Worm (Caenorhabditis elegans) whole organism, L3 larva: Measurements from ENCODE around the gene unc-62.
A peak's percentile ranks its signal among the peaks of the same experiment; 100 is the strongest.
"Not testable (repeated sequence)": the region's sequence is repeated elsewhere in the genome, so short reads cannot be mapped to it uniquely, and the experiment has no call there.

ENCODE experiments used
- R02D3.7 ChIP-seq: fragments of 150-350 bp; optimal IDR thresholded peaks from 2 replicates; lab custom pipeline; 2014; ENCODE audit warnings: missing biosample characterization, missing genetic modification characterization
- ZK546.5 ChIP-seq: sonication (generic microtip); optimal IDR thresholded peaks from 2 replicates; lab custom pipeline; 2017; ENCODE audit warnings: missing biosample characterization, missing genetic modification characterization
- ama-1 ChIP-seq: fragments of 150-350 bp; optimal IDR thresholded peaks from 2 replicates; lab custom pipeline; 2018
- ceh-16 ChIP-seq: sonication (generic microtip); optimal IDR thresholded peaks from 2 replicates; lab custom pipeline; 2017; ENCODE audit warnings: missing biosample characterization, missing genetic modification characterization
- ceh-82 ChIP-seq: fragments of 150-350 bp; optimal IDR thresholded peaks from 2 replicates; lab custom pipeline; 2014; ENCODE audit warnings: missing biosample characterization, missing genetic modification characterization
- egl-27 ChIP-seq: sonication (generic microtip); optimal IDR thresholded peaks from 4 replicates; lab custom pipeline; 2017; ENCODE audit warnings: missing biosample characterization, missing genetic modification reagents, missing genetic modification characterization
- elt-2 ChIP-seq: sonication (generic microtip); optimal IDR thresholded peaks from 2 replicates; lab custom pipeline; 2016; ENCODE audit warnings: missing genetic modification reagents, mild to moderate bottlenecking, missing genetic modification characterization, missing compliant biosample characterization
- elt-3 ChIP-seq, 3 experiments: fragments of 150-350 bp in 1 of 3; sonication (generic microtip) in 2 of 3; optimal IDR thresholded peaks; 2 replicates in 2 of 3; 4 replicates in 1 of 3; lab custom pipeline; 2014 to 2017; ENCODE audit warnings: missing biosample characterization in 3 of 3, missing genetic modification characterization in 3 of 3
- fkh-10 ChIP-seq: sonication (generic microtip); optimal IDR thresholded peaks from 2 replicates; lab custom pipeline; 2017; ENCODE audit warnings: missing biosample characterization, missing genetic modification reagents, missing genetic modification characterization
- fkh-2 ChIP-seq: fragments of 150-350 bp; optimal IDR thresholded peaks from 2 replicates; lab custom pipeline; 2014; ENCODE audit warnings: missing biosample characterization, missing genetic modification reagents, missing genetic modification characterization
- hmg-11 ChIP-seq: sonication (generic microtip); optimal IDR thresholded peaks from 2 replicates; lab custom pipeline; 2016; ENCODE audit warnings: missing genetic modification characterization, missing compliant biosample characterization
- jun-1 ChIP-seq: fragments of 150-350 bp; optimal IDR thresholded peaks from 2 replicates; lab custom pipeline; 2014; ENCODE audit warnings: missing biosample characterization, missing genetic modification reagents, missing genetic modification characterization
- lin-15B ChIP-seq: fragments of 150-350 bp; optimal IDR thresholded peaks from 2 replicates; lab custom pipeline; 2014; ENCODE audit warnings: missing biosample characterization, missing genetic modification characterization
- lin-39 ChIP-seq: fragments of 150-350 bp; optimal IDR thresholded peaks from 2 replicates; lab custom pipeline; 2018; ENCODE audit warnings: missing biosample characterization, missing genetic modification reagents, missing genetic modification characterization
- lsy-12 ChIP-seq: sonication (generic microtip); optimal IDR thresholded peaks from 2 replicates; lab custom pipeline; 2016; ENCODE audit warnings: mild to moderate bottlenecking, missing genetic modification characterization, missing compliant biosample characterization
- mdl-1 ChIP-seq: fragments of 150-350 bp; optimal IDR thresholded peaks from 2 replicates; lab custom pipeline; 2014; ENCODE audit warnings: missing biosample characterization, missing genetic modification characterization
- nfya-1 ChIP-seq: sonication (generic microtip); optimal IDR thresholded peaks from 2 replicates; lab custom pipeline; 2017; ENCODE audit warnings: missing genetic modification characterization, mild to moderate bottlenecking, missing compliant biosample characterization, antibody characterized with exemption, moderate library complexity; ENCODE audit not compliant: insufficient read depth
- nhr-11 ChIP-seq: fragments of 150-350 bp; optimal IDR thresholded peaks from 2 replicates; lab custom pipeline; 2014; ENCODE audit warnings: missing biosample characterization, missing genetic modification characterization
- nhr-12 ChIP-seq: fragments of 150-350 bp; optimal IDR thresholded peaks from 2 replicates; lab custom pipeline; 2014; ENCODE audit warnings: missing biosample characterization, missing genetic modification characterization
- nhr-23 ChIP-seq: fragments of 150-350 bp; optimal IDR thresholded peaks from 2 replicates; lab custom pipeline; 2014; ENCODE audit warnings: missing biosample characterization, missing genetic modification reagents, missing genetic modification characterization
- nhr-237 ChIP-seq: fragments of 150-350 bp; optimal IDR thresholded peaks from 2 replicates; lab custom pipeline; 2014; ENCODE audit warnings: missing biosample characterization, missing genetic modification characterization
- nhr-25 ChIP-seq: sonication (generic microtip); optimal IDR thresholded peaks from 2 replicates; lab custom pipeline; 2017; ENCODE audit warnings: missing biosample characterization, missing genetic modification characterization
- nhr-28 ChIP-seq: fragments of 150-350 bp; optimal IDR thresholded peaks from 2 replicates; lab custom pipeline; 2014; ENCODE audit warnings: missing biosample characterization, missing genetic modification characterization
- nhr-67 ChIP-seq: fragments of 150-350 bp; optimal IDR thresholded peaks from 2 replicates; lab custom pipeline; 2014; ENCODE audit warnings: missing biosample characterization, missing genetic modification characterization
- nhr-76 ChIP-seq: fragments of 150-350 bp; sonication (generic microtip); optimal IDR thresholded peaks from 5 replicates; lab custom pipeline; 2014; ENCODE audit warnings: missing biosample characterization, missing genetic modification characterization
- nhr-77 ChIP-seq: fragments of 150-350 bp; optimal IDR thresholded peaks from 2 replicates; lab custom pipeline; 2014; ENCODE audit warnings: missing biosample characterization, missing genetic modification characterization
- pha-4 ChIP-seq: fragments of 150-350 bp; optimal IDR thresholded peaks from 2 replicates; lab custom pipeline; 2014; ENCODE audit warnings: missing biosample characterization, missing genetic modification reagents, missing genetic modification characterization
- pqm-1 ChIP-seq: fragments of 150-350 bp; optimal IDR thresholded peaks from 2 replicates; lab custom pipeline; 2017; ENCODE audit warnings: missing biosample characterization, missing genetic modification characterization, inconsistent platforms
- skn-1 ChIP-seq: fragments of 150-350 bp; optimal IDR thresholded peaks from 2 replicates; lab custom pipeline; 2014; ENCODE audit warnings: missing biosample characterization, missing genetic modification characterization
- snpc-4 ChIP-seq: fragments of 150-350 bp; optimal IDR thresholded peaks from 2 replicates; lab custom pipeline; 2014; ENCODE audit warnings: missing biosample characterization, missing genetic modification characterization
- unc-39 ChIP-seq: sonication (generic microtip); optimal IDR thresholded peaks from 4 replicates; lab custom pipeline; 2017; ENCODE audit warnings: missing biosample characterization, missing genetic modification characterization
- zag-1 ChIP-seq: fragments of 150-350 bp; optimal IDR thresholded peaks from 2 replicates; lab custom pipeline; 2014; ENCODE audit warnings: missing biosample characterization, missing genetic modification characterization
- ztf-11 ChIP-seq: fragments of 150-350 bp; optimal IDR thresholded peaks from 2 replicates; lab custom pipeline; 2014; ENCODE audit warnings: missing biosample characterization, missing genetic modification characterization

unc-62 gene

DNA sequence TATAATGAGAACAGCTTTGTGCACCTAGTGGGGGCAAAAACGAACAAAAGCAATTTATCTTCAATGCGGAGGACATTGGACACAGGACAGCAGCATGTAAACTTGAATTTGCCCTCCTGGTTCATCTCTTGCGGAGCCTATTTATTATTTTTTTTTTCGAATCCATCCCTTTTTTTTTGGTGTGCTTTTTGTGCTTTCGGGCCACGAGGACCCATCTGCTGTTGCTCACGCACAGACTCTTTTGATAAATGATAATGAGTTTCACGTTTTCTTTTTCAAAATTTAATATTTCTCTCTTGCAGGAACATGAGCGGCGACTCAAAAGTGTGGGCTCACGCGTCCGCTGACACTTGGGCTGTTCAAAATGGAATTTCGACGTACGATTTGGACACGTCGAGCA lies at the start of gene unc-62:
TSS of gene unc-62 (plus strand) at position 301 of the 400 bp plus-strand sequence.
- TF ChIP-seq unc-39: no peak
- peak; percentile 57 for TF ChIP-seq lin-39 (tag; lab: Kevin White, UChicago)
- TF ChIP-seq pqm-1 (tag; lab: Kevin White, UChicago): no peak
- TF ChIP-seq, all 47 proteins: peak for 1

DNA sequence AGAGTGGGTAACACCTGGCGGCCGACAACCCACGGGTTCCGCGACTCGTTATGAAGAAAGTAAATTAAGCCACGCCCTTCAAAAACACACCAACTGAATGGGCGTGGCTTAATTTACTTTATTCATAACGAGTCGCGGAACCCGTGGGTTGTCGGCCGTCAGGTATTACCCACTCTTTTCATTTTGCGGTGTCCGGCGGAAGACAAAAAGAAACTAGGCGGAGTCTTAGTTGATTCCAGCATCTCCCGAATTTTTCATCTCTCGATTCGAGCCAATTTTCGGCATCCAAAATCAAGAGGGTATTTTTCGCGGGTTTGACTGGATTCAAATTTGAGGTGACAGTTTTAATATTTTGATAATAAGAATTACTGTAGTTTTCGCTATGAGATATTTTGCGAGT lies 49.6 kb upstream of the unc-62 start:
- no peak for TF ChIP-seq R02D3.7 (tag; lab: Kevin White, UChicago)
- TF ChIP-seq ztf-11 (tag; lab: Kevin White, UChicago): no peak
- no peak for TF ChIP-seq nhr-237 (tag; lab: Kevin White, UChicago)
- no peak for TF ChIP-seq hmg-11 (tag; lab: Kevin White, UChicago)
- TF ChIP-seq ZK546.5 (tag; lab: Kevin White, UChicago): no peak
- TF ChIP-seq fkh-2 (tag; lab: Kevin White, UChicago): no peak
- no peak for TF ChIP-seq egl-27 (tag; lab: Kevin White, UChicago)
- TF ChIP-seq zag-1 (tag; lab: Kevin White, UChicago): no peak
- TF ChIP-seq nfya-1: no peak
- TF ChIP-seq nhr-12 (tag; lab: Kevin White, UChicago): no peak
- no peak for TF ChIP-seq pqm-1 (tag; lab: Kevin White, UChicago)
- TF ChIP-seq nhr-67 (tag; lab: Kevin White, UChicago): no peak
- TF ChIP-seq skn-1 (tag; lab: Kevin White, UChicago): no peak
- no peak for TF ChIP-seq elt-3 (tag; optimal IDR thresholded peaks at IDR 0.05; lab: Kevin White, UChicago)
- TF ChIP-seq nhr-77 (tag; lab: Kevin White, UChicago): no peak
- no peak for TF ChIP-seq ama-1 (lab: Kevin White, UChicago)

DNA sequence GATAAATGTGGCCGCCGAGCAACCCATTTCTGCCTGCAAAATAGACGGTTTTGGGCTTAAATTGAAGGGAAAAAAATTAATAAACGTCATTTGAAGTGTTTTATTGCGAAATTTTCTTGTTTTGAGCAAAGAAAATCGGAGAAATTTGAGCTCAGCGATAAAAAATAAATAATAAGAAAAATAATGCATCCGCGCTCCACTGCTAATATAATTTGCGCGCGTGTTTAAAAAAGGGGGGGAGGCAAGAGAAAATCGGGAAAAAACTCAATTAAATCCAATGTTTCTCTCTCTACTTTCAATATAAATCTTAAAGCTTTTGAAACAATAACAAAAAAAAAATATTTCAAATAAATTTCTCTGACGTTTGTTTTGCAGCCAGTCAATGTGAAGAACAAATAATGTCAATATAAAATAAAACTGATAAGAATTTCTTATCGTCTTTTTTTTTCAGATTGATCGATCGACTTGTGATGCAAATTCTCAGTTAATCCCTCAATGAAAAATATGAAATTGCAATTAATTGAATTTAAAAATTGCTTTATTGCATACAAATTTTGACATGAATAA lies 46.7 kb upstream of the unc-62 start, which contains the start of gene rft-2:
TSS of gene rft-2 (minus strand) at position 41 of the 567 bp plus-strand sequence.
- TF ChIP-seq nfya-1 (peak; percentile 59), ceh-82 (no peak), nhr-237 (tag; lab: Kevin White, UChicago) (no peak), lin-15B (tag; lab: Kevin White, UChicago) (peak; percentile 62), pqm-1 (tag; lab: Kevin White, UChicago) (no peak), R02D3.7 (tag; lab: Kevin White, UChicago) (peak; percentile 14), elt-2 (tag; lab: Kevin White, UChicago) (peak; percentile 65), lsy-12 (tag; lab: Kevin White, UChicago) (no peak), jun-1 (tag; lab: Kevin White, UChicago) (peak; percentile 10), hmg-11 (tag; lab: Kevin White, UChicago) (peak; percentile 57), nhr-76 (tag; lab: Kevin White, UChicago) (no peak), snpc-4 (peak; percentile 52), mdl-1 (tag; lab: Kevin White, UChicago) (no peak), pha-4 (peak; percentile 85), nhr-77 (tag; lab: Kevin White, UChicago) (no peak), ceh-16 (no peak), nhr-23 (tag; lab: Kevin White, UChicago) (no peak), nhr-25 (tag; lab: Kevin White, UChicago) (no peak)

DNA sequence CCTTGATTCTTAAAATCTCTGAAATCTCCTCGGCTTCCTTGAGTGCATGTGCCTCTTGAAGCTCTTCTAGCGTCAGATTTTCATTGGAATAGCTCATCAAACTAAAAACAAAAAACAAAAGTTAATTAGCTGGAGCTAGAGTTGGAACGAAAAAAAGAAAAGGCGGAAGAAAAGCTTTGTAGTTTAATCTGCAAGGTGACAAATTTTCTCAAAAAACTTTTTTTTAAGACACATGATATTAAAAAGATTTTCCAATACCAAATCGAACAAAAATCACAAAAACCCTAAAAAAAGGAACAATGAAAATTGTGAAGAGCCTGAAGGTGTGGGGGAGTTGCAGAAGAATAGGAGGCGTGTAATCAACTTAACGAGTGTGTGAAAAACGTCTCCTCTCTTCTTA lies 42.6 kb upstream of the unc-62 start, which contains the start of gene gnrr-5:
TSS of gene gnrr-5 (minus strand) at position 101 of the 400 bp plus-strand sequence.
- TF ChIP-seq ama-1 (lab: Kevin White, UChicago) (no peak), ZK546.5 (tag; lab: Kevin White, UChicago) (no peak), fkh-10 (GFP tag; lab: Kevin White, UChicago) (peak; percentile 10), nhr-11 (tag; lab: Kevin White, UChicago) (no peak)
- TF ChIP-seq, all 47 proteins: peak for 1

DNA sequence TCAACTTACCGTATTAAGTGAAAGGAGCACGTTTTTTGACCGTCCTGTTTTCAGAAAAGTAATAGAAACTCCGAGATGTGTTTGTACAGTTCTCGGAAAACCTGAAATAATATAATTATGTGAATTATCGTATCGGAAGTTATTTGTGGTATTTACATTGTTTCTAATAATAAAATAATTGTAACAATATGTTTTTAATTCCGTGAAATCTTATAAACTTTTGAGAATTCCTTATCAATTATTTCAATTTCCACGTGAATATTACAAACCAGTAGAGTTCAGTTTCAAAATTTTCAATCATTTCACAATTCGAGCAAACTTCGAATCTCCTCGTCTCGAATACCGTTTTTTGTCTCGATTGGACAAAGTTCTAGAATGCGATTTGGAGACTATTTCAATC lies 26.2 kb upstream of the unc-62 start, which contains the start of gene T08H10.3:
TSS of gene T08H10.3 (plus strand) at position 301 of the 400 bp plus-strand sequence.
- no peak for TF ChIP-seq unc-39

DNA sequence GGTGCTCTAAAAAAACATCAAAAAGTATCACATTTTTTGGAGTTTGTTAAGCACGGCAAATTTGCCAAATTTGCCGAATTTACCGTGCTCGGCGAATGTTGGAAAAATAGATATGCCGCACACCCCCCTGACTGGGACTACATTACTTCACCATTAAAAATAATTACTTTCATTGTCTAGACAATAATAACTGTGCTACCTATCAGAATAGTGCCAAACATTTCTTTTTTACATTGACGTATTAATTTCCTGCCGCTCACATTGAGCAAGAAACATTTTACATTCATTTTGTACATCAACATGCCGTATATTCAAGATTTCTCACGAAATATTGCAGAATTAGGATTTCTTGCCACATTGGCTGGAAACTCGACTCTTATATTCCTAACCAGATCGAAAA lies 22.7 kb upstream of the unc-62 start, which contains the start of gene str-35:
TSS of gene str-35 (plus strand) at position 301 of the 400 bp plus-strand sequence.
- TF ChIP-seq nhr-28; ceh-82; pqm-1 (tag; lab: Kevin White, UChicago): not testable (repeated sequence)
